Worm (Caenorhabditis elegans) whole organism, late embryonic: ENCODE data around the gene B0281.5.

Experiments
- ama-1 ChIP-seq: fragments of 150-350 bp; optimal IDR thresholded peaks from 2 replicates; lab custom pipeline; 2014
- ceh-31 ChIP-seq: sonication (generic microtip); optimal IDR thresholded peaks from 2 replicates; lab custom pipeline; 2016; ENCODE audit warnings: missing genetic modification characterization, missing compliant biosample characterization
- hlh-8 ChIP-seq: sonication (generic microtip); optimal IDR thresholded peaks from 2 replicates; lab custom pipeline; 2016; ENCODE audit warnings: missing genotype, missing genetic modification characterization, missing compliant biosample characterization
- lin-11 ChIP-seq: fragments of 200-800 bp; sonication (Bioruptor generic); optimal IDR thresholded peaks from 2 replicates; lab custom pipeline; 2018; ENCODE audit warnings: mild to moderate bottlenecking, missing genetic modification characterization, missing compliant biosample characterization
- pqm-1 ChIP-seq: sonication (generic microtip); optimal IDR thresholded peaks from 2 replicates; lab custom pipeline; 2016; ENCODE audit warnings: missing genetic modification characterization, missing compliant biosample characterization
- ttx-3 ChIP-seq: sonication (generic microtip); optimal IDR thresholded peaks from 2 replicates; lab custom pipeline; 2016; ENCODE audit warnings: missing genetic modification reagents, missing genetic modification characterization, missing compliant biosample characterization
- unc-55 ChIP-seq: sonication (generic microtip); optimal IDR thresholded peaks from 2 replicates; lab custom pipeline; 2017; ENCODE audit warnings: missing biosample characterization, missing genetic modification reagents, missing genetic modification characterization

DNA sequence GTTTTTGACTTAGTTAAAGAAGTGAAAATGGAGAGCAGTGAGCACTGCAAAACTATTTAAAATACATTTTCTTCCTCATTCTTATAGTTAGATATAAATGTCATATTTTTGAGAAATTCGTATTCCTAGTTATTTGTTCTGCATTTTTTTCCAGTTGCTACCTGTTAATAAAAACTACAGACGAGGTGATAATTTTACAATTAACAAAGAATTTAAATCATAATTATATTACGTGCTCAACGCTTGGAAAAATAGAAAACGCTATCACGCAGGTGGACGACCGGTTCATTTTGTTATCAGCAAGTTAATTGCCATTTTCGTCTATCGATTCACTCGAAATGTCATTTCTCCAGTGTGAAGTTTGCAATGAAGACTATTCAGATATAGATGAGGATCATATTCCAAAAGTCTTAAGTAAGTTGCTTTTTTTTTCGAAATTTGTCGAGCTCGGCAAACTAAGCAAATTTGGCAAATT, 17.2 kb upstream of the B0281.5 start, which contains the start of the genes ZK1240.5 and ZK1240.9:
- TF ChIP-seq pqm-1 (tag; lab: Kevin White, UChicago), result no peak
- TF ChIP-seq unc-55, result no peak
- TF ChIP-seq ceh-31 (tag; lab: Kevin White, UChicago), result no peak
- TF ChIP-seq ttx-3, result no peak
- no peak for TF ChIP-seq lin-11 (tag; lab: Kevin White, UChicago)
- TF ChIP-seq ama-1 (lab: Kevin White, UChicago), result no peak
- TF ChIP-seq hlh-8 (tag; lab: Kevin White, UChicago), result no peak
